Worm (Caenorhabditis elegans) whole organism, late embryonic: ENCODE results near the gene T12G3.4.
A peak's percentile ranks its signal among the peaks of the same experiment; 100 is the strongest.

ENCODE experiments used
- C38D4.7 ChIP-seq: fragments of 200-800 bp; sonication (Bioruptor generic); optimal IDR thresholded peaks from 2 replicates; lab custom pipeline; 2018; ENCODE audit warnings: mild to moderate bottlenecking, missing genetic modification characterization, moderate library complexity, missing compliant biosample characterization
- F13H6.1 ChIP-seq: sonication (generic microtip); optimal IDR thresholded peaks from 2 replicates; lab custom pipeline; 2016; ENCODE audit warnings: missing genetic modification characterization, missing compliant biosample characterization
- K02D7.2 ChIP-seq: sonication (generic microtip); optimal IDR thresholded peaks from 2 replicates; lab custom pipeline; 2017; ENCODE audit warnings: mild to moderate bottlenecking, missing genetic modification characterization, missing compliant biosample characterization
- Y22D7AL.16 ChIP-seq: sonication (generic microtip); optimal IDR thresholded peaks from 2 replicates; lab custom pipeline; 2016; ENCODE audit warnings: missing genetic modification characterization, missing compliant biosample characterization
- ahr-1 ChIP-seq: sonication (generic microtip); optimal IDR thresholded peaks from 2 replicates; lab custom pipeline; 2016; ENCODE audit warnings: missing genetic modification characterization, missing compliant biosample characterization
- ceh-19 ChIP-seq: fragments of 200-800 bp; sonication (Bioruptor generic); optimal IDR thresholded peaks from 2 replicates; lab custom pipeline; 2018; ENCODE audit warnings: mild to moderate bottlenecking, missing genetic modification characterization, missing compliant biosample characterization
- ceh-2 ChIP-seq: sonication (generic microtip); optimal IDR thresholded peaks from 2 replicates; lab custom pipeline; 2016; ENCODE audit warnings: missing genotype, missing genetic modification characterization, missing compliant biosample characterization
- ceh-22 ChIP-seq: sonication (generic microtip); optimal IDR thresholded peaks from 2 replicates; lab custom pipeline; 2017; ENCODE audit warnings: missing biosample characterization, missing genetic modification characterization
- ceh-31 ChIP-seq: sonication (generic microtip); optimal IDR thresholded peaks from 2 replicates; lab custom pipeline; 2016; ENCODE audit warnings: missing genetic modification characterization, missing compliant biosample characterization
- ceh-48 ChIP-seq: sonication (generic microtip); optimal IDR thresholded peaks from 2 replicates; lab custom pipeline; 2016; ENCODE audit warnings: missing genetic modification characterization, inconsistent platforms, missing compliant biosample characterization
- ceh-6 ChIP-seq: fragments of 200-800 bp; sonication (Bioruptor generic); optimal IDR thresholded peaks from 2 replicates; lab custom pipeline; 2018; ENCODE audit warnings: mild to moderate bottlenecking, missing genetic modification characterization, missing compliant biosample characterization
- ceh-9 ChIP-seq: sonication (generic microtip); optimal IDR thresholded peaks from 2 replicates; lab custom pipeline; 2016; ENCODE audit warnings: mild to moderate bottlenecking, missing genetic modification characterization, inconsistent platforms, missing compliant biosample characterization
- dmd-4 ChIP-seq: sonication (generic microtip); optimal IDR thresholded peaks from 2 replicates; lab custom pipeline; 2016; ENCODE audit warnings: borderline replicate concordance, missing genetic modification characterization, missing compliant biosample characterization
- dve-1 ChIP-seq: sonication (generic microtip); optimal IDR thresholded peaks from 2 replicates; lab custom pipeline; 2017; ENCODE audit warnings: antibody characterized with exemption, mild to moderate bottlenecking, missing genetic modification characterization, missing compliant biosample characterization
- elt-4 ChIP-seq: sonication (generic microtip); optimal IDR thresholded peaks from 2 replicates; lab custom pipeline; 2016; ENCODE audit warnings: missing genetic modification characterization, missing compliant biosample characterization
- ets-4 ChIP-seq: sonication (generic microtip); optimal IDR thresholded peaks from 2 replicates; lab custom pipeline; 2016; ENCODE audit warnings: missing genetic modification characterization, missing compliant biosample characterization
- eyg-1 ChIP-seq: sonication (generic microtip); optimal IDR thresholded peaks from 2 replicates; lab custom pipeline; 2016; ENCODE audit warnings: missing genotype, missing genetic modification characterization, missing compliant biosample characterization
- fkh-10 ChIP-seq: fragments of 150-350 bp; optimal IDR thresholded peaks from 2 replicates; lab custom pipeline; 2014; ENCODE audit warnings: missing biosample characterization, missing genetic modification reagents, missing genetic modification characterization
- fkh-6 ChIP-seq: sonication (generic microtip); optimal IDR thresholded peaks from 2 replicates; lab custom pipeline; 2016; ENCODE audit warnings: missing genetic modification characterization, missing compliant biosample characterization
- hlh-13 ChIP-seq: fragments of 200-800 bp; sonication (Bioruptor generic); optimal IDR thresholded peaks from 2 replicates; lab custom pipeline; 2018; ENCODE audit warnings: mild to moderate bottlenecking, missing genetic modification characterization, missing compliant biosample characterization
- hlh-15 ChIP-seq: sonication (generic microtip); optimal IDR thresholded peaks from 2 replicates; lab custom pipeline; 2016; ENCODE audit warnings: missing genetic modification characterization, missing compliant biosample characterization
- hlh-30 ChIP-seq: sonication (generic microtip); optimal IDR thresholded peaks from 2 replicates; lab custom pipeline; 2017; ENCODE audit warnings: antibody characterized with exemption, missing genetic modification characterization, missing compliant biosample characterization; ENCODE audit not compliant: insufficient read depth
- hlh-6 ChIP-seq: sonication (generic microtip); optimal IDR thresholded peaks from 2 replicates; lab custom pipeline; 2016; ENCODE audit warnings: missing genotype, missing genetic modification characterization, missing compliant biosample characterization
- hlh-8 ChIP-seq: sonication (generic microtip); optimal IDR thresholded peaks from 2 replicates; lab custom pipeline; 2016; ENCODE audit warnings: missing genotype, missing genetic modification characterization, missing compliant biosample characterization
- lim-6 ChIP-seq: sonication (generic microtip); optimal IDR thresholded peaks from 2 replicates; lab custom pipeline; 2016; ENCODE audit warnings: missing genetic modification characterization, missing compliant biosample characterization
- nfya-1 ChIP-seq: sonication (generic microtip); optimal IDR thresholded peaks from 2 replicates; lab custom pipeline; 2017; ENCODE audit warnings: missing genetic modification characterization, mild to moderate bottlenecking, missing compliant biosample characterization, antibody characterized with exemption, moderate library complexity
- nhr-11 ChIP-seq: fragments of 150-350 bp; optimal IDR thresholded peaks from 2 replicates; lab custom pipeline; 2014; ENCODE audit warnings: missing biosample characterization, missing genetic modification characterization
- nhr-232 ChIP-seq: sonication (generic microtip); optimal IDR thresholded peaks from 2 replicates; lab custom pipeline; 2016; ENCODE audit warnings: missing genetic modification characterization, missing compliant biosample characterization
- npax-4 ChIP-seq: sonication (generic microtip); optimal IDR thresholded peaks from 2 replicates; lab custom pipeline; 2016; ENCODE audit warnings: missing genetic modification characterization, missing compliant biosample characterization
- odd-2 ChIP-seq: sonication (generic microtip); optimal IDR thresholded peaks from 2 replicates; lab custom pipeline; 2017; ENCODE audit warnings: antibody characterized with exemption, mild to moderate bottlenecking, missing genetic modification characterization, missing compliant biosample characterization
- pag-3 ChIP-seq: sonication (generic microtip); optimal IDR thresholded peaks from 2 replicates; lab custom pipeline; 2016; ENCODE audit warnings: missing compliant biosample characterization, missing genetic modification characterization, borderline replicate concordance
- pax-1 ChIP-seq: fragments of 150-350 bp; optimal IDR thresholded peaks from 2 replicates; lab custom pipeline; 2014; ENCODE audit warnings: missing biosample characterization, missing genetic modification characterization
- pha-2 ChIP-seq: sonication (generic microtip); optimal IDR thresholded peaks from 2 replicates; lab custom pipeline; 2017; ENCODE audit warnings: mild to moderate bottlenecking, missing genetic modification characterization, missing compliant biosample characterization
- pha-4 ChIP-seq: fragments of 150-350 bp; optimal IDR thresholded peaks from 2 replicates; lab custom pipeline; 2018; ENCODE audit warnings: missing biosample characterization, missing genetic modification reagents, missing genetic modification characterization
- ref-2 ChIP-seq: sonication (generic microtip); optimal IDR thresholded peaks from 2 replicates; lab custom pipeline; 2016; ENCODE audit warnings: missing genetic modification characterization, missing compliant biosample characterization
- rnt-1 ChIP-seq: sonication (generic microtip); optimal IDR thresholded peaks from 2 replicates; lab custom pipeline; 2016; ENCODE audit warnings: missing genetic modification characterization, missing compliant biosample characterization
- sox-2 ChIP-seq: fragments of 200-800 bp; sonication (Bioruptor generic); IDR thresholded peaks from 2 replicates; pipeline ENCODE4 v1.3.6; 2022; ENCODE audit warnings: missing genetic modification reagents, missing genetic modification characterization, missing compliant biosample characterization
- syd-9 ChIP-seq: sonication (generic microtip); optimal IDR thresholded peaks from 2 replicates; lab custom pipeline; 2016; ENCODE audit warnings: mild to moderate bottlenecking, missing genetic modification characterization, moderate library complexity, missing compliant biosample characterization
- tbx-2 ChIP-seq: sonication (generic microtip); optimal IDR thresholded peaks from 2 replicates; lab custom pipeline; 2016; ENCODE audit warnings: missing genetic modification characterization, missing compliant biosample characterization
- ttx-3 ChIP-seq: sonication (generic microtip); optimal IDR thresholded peaks from 2 replicates; lab custom pipeline; 2016; ENCODE audit warnings: missing genetic modification reagents, missing genetic modification characterization, missing compliant biosample characterization
- unc-3 ChIP-seq, 2 experiments: fragments of 200-800 bp in 1 of 2; sonication (Bioruptor generic) in 1 of 2; sonication (generic microtip) in 1 of 2; conservative IDR thresholded peaks in 1 of 2; optimal IDR thresholded peaks in 1 of 2; 2 replicates each; pipeline versions ENCODE4 v1.3.6 to Lab custom; 2016 to 2022; ENCODE audit warnings: missing compliant biosample characterization in 2 of 2, missing genetic modification characterization in 2 of 2, missing genetic modification reagents in 1 of 2
- unc-42 ChIP-seq: sonication (generic microtip); optimal IDR thresholded peaks from 2 replicates; lab custom pipeline; 2016; ENCODE audit warnings: missing genotype, missing genetic modification characterization, missing compliant biosample characterization
- unc-55 ChIP-seq: sonication (generic microtip); optimal IDR thresholded peaks from 2 replicates; lab custom pipeline; 2017; ENCODE audit warnings: missing biosample characterization, missing genetic modification reagents, missing genetic modification characterization
- zip-5 ChIP-seq: sonication (generic microtip); optimal IDR thresholded peaks from 2 replicates; lab custom pipeline; 2016; ENCODE audit warnings: missing genetic modification characterization, missing compliant biosample characterization
- ztf-16 ChIP-seq: sonication (generic microtip); optimal IDR thresholded peaks from 2 replicates; lab custom pipeline; 2017; ENCODE audit warnings: missing genetic modification characterization, missing compliant biosample characterization

The T12G3.4 gene

DNA sequence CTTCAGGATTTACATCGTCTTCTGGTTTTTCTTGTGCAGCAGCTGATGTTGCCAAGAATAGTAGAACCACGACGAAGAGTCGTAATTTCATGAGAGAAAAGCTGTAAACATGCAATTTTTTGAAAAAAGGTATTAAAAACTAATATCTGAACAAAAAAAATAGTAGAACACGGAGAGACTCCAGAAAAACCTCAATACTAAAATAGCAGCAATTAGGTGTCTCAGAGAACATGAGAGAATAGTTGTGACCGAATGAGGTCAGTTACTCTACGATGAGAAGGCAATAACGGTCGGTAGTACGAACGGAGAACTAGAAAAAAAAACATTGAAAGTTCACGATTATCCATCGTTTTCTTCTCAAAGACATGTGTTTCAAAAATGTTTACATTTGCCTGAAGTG, 19.0 kb upstream of the T12G3.4 start, which contains the start of gene tgn-38:
TSS of gene tgn-38 (minus strand) at position 101 of the 400 bp plus-strand sequence.
- TF ChIP-seq ceh-6 (no peak), pag-3 (no peak), fkh-6 (tag; lab: Kevin White, UChicago) (no peak), hlh-13 (GFP tag; lab: Kevin White, UChicago) (no peak), tbx-2 (tag; lab: Kevin White, UChicago) (no peak), dve-1 (no peak), hlh-15 (tag; lab: Kevin White, UChicago) (no peak), ztf-16 (tag; lab: Kevin White, UChicago) (no peak), ceh-22 (tag; lab: Kevin White, UChicago) (no peak)

DNA sequence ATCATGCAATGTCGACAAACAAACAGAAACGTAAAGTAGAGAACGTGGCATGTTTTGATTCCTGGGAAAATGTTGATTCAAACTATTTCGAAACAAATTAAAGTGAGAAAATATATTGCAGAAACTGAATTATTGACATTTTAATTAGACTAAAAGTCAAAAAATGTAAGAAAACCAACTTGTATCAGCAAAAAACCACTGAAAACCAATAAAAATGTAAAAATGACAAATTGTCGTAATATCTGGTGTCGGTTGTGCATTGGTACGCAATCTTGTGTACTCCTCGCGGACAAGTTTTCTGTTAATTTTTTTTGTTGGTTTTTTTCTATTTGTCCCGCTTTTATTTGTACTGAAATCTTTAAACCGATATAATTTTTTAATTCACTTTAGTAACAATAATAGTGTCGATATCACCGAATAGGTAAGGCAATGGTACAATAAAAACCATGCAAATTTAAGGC, 18.3 kb upstream of the T12G3.4 start, which contains the start of gene T12G3.11:
TSS of gene T12G3.11 (minus strand) at position 51 of the 461 bp plus-strand sequence.
- TF ChIP-seq unc-55 (GFP tag; lab: Kevin White, UChicago) (no peak), zip-5 (tag; lab: Kevin White, UChicago) (no peak), ceh-6 (no peak), hlh-15 (tag; lab: Kevin White, UChicago) (no peak), odd-2 (tag; lab: Kevin White, UChicago) (no peak), ceh-48 (no peak), fkh-10 (no peak), dmd-4 (no peak), pha-2 (no peak), ceh-9 (no peak), unc-42 (tag; lab: Kevin White, UChicago) (no peak), npax-4 (tag; lab: Kevin White, UChicago) (no peak), sox-2 (GFP tag; lab: Robert Waterston, UW) (no peak), ahr-1 (tag; lab: Kevin White, UChicago) (no peak), syd-9 (tag; lab: Kevin White, UChicago) (no peak), hlh-8 (tag; lab: Kevin White, UChicago) (no peak)

DNA sequence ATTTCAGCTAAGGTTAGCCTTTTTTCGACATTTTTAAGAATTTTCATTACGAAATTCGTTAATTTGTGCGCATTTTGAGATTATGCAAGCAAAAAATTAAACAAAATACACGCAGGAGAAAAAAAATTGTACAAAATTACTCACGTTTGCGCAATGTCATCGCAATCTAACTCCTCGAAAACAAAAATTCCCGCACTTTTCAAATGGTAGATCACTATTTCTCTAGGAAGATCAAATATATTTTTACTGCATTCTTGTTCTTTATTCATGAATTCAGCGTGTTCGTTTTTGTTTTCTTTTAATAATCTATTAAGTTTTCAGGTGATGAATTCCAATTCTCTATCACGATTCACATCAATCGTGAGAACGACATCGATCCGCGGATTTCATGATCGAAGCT, 17.1 kb upstream of the T12G3.4 start, which contains the start of the genes T12G3.6 and mrpl-51:
TSS of gene T12G3.6 (minus strand) at position 269 of the 400 bp plus-strand sequence.
TSS of gene mrpl-51 (plus strand) at position 322 of the 400 bp plus-strand sequence.
- TF ChIP-seq ceh-19 (GFP tag; lab: Kevin White, UChicago): no peak
- TF ChIP-seq hlh-6 (tag; lab: Kevin White, UChicago): no peak
- no peak for TF ChIP-seq ceh-2 (tag; lab: Kevin White, UChicago)
- no peak for TF ChIP-seq pha-2
- TF ChIP-seq lim-6 (tag; lab: Kevin White, UChicago): no peak

DNA sequence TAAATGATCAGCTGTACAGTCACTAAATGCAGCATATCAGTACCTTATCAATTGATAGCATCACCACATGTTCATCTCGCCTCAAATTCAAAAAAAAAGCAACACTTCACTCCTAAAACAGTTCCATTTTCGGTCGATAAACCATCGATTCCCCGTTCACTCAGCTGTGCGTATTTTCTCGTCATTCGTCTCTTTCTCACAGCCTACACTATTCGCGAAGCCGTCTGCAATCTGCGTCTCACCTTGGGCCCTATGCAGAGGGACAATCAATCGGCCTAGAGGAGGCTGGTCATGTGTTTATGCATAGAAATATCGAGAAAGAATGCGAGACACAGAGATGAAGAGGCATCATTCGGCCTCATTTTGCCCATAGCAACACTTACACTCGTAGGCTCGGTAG, 15.7 kb upstream of the T12G3.4 start:
- TF ChIP-seq C38D4.7 (no peak), tbx-2 (tag; lab: Kevin White, UChicago) (peak; percentile 64), rnt-1 (tag; lab: Kevin White, UChicago) (peak; percentile 48), unc-42 (tag; lab: Kevin White, UChicago) (peak; percentile 20), nhr-232 (tag; lab: Kevin White, UChicago) (no peak), F13H6.1 (tag; lab: Kevin White, UChicago) (peak; percentile 3), Y22D7AL.16 (tag; lab: Kevin White, UChicago) (no peak), ttx-3 (tag; lab: Kevin White, UChicago) (no peak), pax-1 (tag; lab: Kevin White, UChicago) (peak; percentile 26), unc-55 (GFP tag; lab: Kevin White, UChicago) (peak; percentile 73), ref-2 (tag; lab: Kevin White, UChicago) (peak; percentile 86), unc-3 (GFP tag; conservative IDR thresholded peaks at IDR 0.05; lab: Robert Waterston, UW) (no peak), unc-3 (tag; optimal IDR thresholded peaks at IDR 0.05; lab: Kevin White, UChicago) (no peak), nhr-11 (tag; lab: Kevin White, UChicago) (no peak), ceh-22 (tag; lab: Kevin White, UChicago) (peak; percentile 81), elt-4 (tag; lab: Kevin White, UChicago) (no peak), pha-4 (tag; lab: Kevin White, UChicago) (no peak), ceh-9 (no peak), K02D7.2 (no peak), ztf-16 (tag; lab: Kevin White, UChicago) (no peak), ets-4 (no peak), dmd-4 (no peak), zip-5 (tag; lab: Kevin White, UChicago) (no peak), ceh-31 (peak; percentile 75), npax-4 (tag; lab: Kevin White, UChicago) (no peak), pag-3 (no peak), nfya-1 (tag; lab: Kevin White, UChicago) (peak; percentile 84), hlh-30 (tag; lab: Kevin White, UChicago) (peak; percentile 98), eyg-1 (tag; lab: Kevin White, UChicago) (no peak)
